Worm (Caenorhabditis elegans): Measurements from ENCODE around the gene pei-2.

pei-2 gene

ce11 chrV:1008503-1008902, 14.8 kb downstream of the pei-2 start, which contains the start of gene ergo-1:
Gene ergo-1, plus strand, starts transcription at chrV:1008803.
- TF ChIP-seq dmd-4 (tag; optimal IDR thresholded peaks at IDR 0.05) (no peak), lin-11 (tag; optimal IDR thresholded peaks at IDR 0.05) (no peak), aly-2 (tag; optimal IDR thresholded peaks at IDR 0.05) (no peak), ama-1 (optimal IDR thresholded peaks at IDR 0.05) (no peak)

ce11 chrV:1005877-1006276, 17.4 kb downstream of the pei-2 start:
- TF ChIP-seq crh-2 (tag; optimal IDR thresholded peaks at IDR 0.05) (no peak), mab-5 (tag; optimal IDR thresholded peaks at IDR 0.05) (no peak), fos-1 (tag; optimal IDR thresholded peaks at IDR 0.05) (peak; percentile 27), unc-55 (GFP tag; optimal IDR thresholded peaks at IDR 0.05) (no peak)

DNA sequence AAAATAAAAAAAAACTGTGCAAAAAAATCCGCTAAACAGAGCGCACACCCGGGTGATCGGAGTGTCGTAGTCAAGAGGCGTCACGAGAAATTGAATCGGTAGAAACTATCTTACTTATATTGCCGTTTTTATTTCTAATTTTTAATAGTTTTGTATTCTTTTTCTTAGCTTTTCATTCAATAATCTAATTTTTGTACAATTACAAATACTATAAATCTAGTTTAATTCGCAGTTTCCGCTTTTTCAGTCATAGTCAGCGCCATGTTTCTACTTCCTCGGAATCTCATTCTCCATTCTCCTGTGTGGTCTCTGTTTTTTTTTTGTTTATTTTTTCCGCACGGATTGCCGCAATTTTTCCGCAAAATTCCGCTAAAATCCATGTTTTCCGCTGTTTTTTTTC, 19.4 kb downstream of the pei-2 start:
- peak; percentile 51 for TF ChIP-seq Y55F3AM.14 (GFP tag; optimal IDR thresholded peaks at IDR 0.05)
- peak; percentile 15 for TF ChIP-seq fos-1 (tag; optimal IDR thresholded peaks at IDR 0.05)
- peak; percentile 49 for TF ChIP-seq nhr-129 (tag; optimal IDR thresholded peaks at IDR 0.05)
- TF ChIP-seq nhr-21 (tag; optimal IDR thresholded peaks at IDR 0.05): peak; percentile 11
- peak; percentile 31 for TF ChIP-seq nhr-6 (tag; optimal IDR thresholded peaks at IDR 0.05)
- TF ChIP-seq nhr-12 (tag; optimal IDR thresholded peaks at IDR 0.05): no peak
- no peak for TF ChIP-seq nhr-237 (tag; optimal IDR thresholded peaks at IDR 0.05)
- TF ChIP-seq gmeb-1 (tag; optimal IDR thresholded peaks at IDR 0.05): peak; percentile 52
- peak; percentile 84 for TF ChIP-seq sma-3 (GFP tag; optimal IDR thresholded peaks at IDR 0.05)
- TF ChIP-seq F13H6.1 (tag; optimal IDR thresholded peaks at IDR 0.05): peak; percentile 75
- peak; percentile 53 for TF ChIP-seq crh-2 (tag; optimal IDR thresholded peaks at IDR 0.05)
- TF ChIP-seq unc-55 (GFP tag; optimal IDR thresholded peaks at IDR 0.05): peak; percentile 81
- no peak for TF ChIP-seq alr-1 (tag; optimal IDR thresholded peaks at IDR 0.05)
- TF ChIP-seq lsy-2 (tag; optimal IDR thresholded peaks at IDR 0.05): peak; percentile 37 to 77
- TF ChIP-seq C34F6.9 (tag; optimal IDR thresholded peaks at IDR 0.05): peak; percentile 82
- TF ChIP-seq elt-1 (tag; optimal IDR thresholded peaks at IDR 0.05): no peak
- peak; percentile 74 for TF ChIP-seq nhr-25 (tag; optimal IDR thresholded peaks at IDR 0.05)

- TF ChIP-seq nhr-129 (tag; optimal IDR thresholded peaks at IDR 0.05): no peak
- no peak for TF ChIP-seq elt-1 (tag; optimal IDR thresholded peaks at IDR 0.05)
- no peak for TF ChIP-seq nhr-237 (tag; optimal IDR thresholded peaks at IDR 0.05)
- TF ChIP-seq ceh-16 (tag; optimal IDR thresholded peaks at IDR 0.05): no peak
- TF ChIP-seq mbf-1 (tag; optimal IDR thresholded peaks at IDR 0.05): no peak
- TF ChIP-seq crh-2 (tag; optimal IDR thresholded peaks at IDR 0.05): no peak
- no peak for TF ChIP-seq sma-9 (GFP tag; optimal IDR thresholded peaks at IDR 0.05)
- TF ChIP-seq sma-9 (tag; optimal IDR thresholded peaks at IDR 0.05): no peak
- TF ChIP-seq aly-2 (tag; optimal IDR thresholded peaks at IDR 0.05): no peak
- TF ChIP-seq egl-27 (tag; optimal IDR thresholded peaks at IDR 0.05): no peak
- no peak for TF ChIP-seq gmeb-1 (tag; optimal IDR thresholded peaks at IDR 0.05)
- TF ChIP-seq nhr-10 (tag; optimal IDR thresholded peaks at IDR 0.05): no peak
- no peak for TF ChIP-seq C34F6.9 (tag; optimal IDR thresholded peaks at IDR 0.05)
- TF ChIP-seq sma-3 (GFP tag; optimal IDR thresholded peaks at IDR 0.05): no peak
Measured at ce11 chrV:1003400-1003799, 19.9 kb downstream of the pei-2 start, which contains the start of gene Y50D4C.5. Gene Y50D4C.5, minus strand, starts transcription at chrV:1003744.

DNA sequence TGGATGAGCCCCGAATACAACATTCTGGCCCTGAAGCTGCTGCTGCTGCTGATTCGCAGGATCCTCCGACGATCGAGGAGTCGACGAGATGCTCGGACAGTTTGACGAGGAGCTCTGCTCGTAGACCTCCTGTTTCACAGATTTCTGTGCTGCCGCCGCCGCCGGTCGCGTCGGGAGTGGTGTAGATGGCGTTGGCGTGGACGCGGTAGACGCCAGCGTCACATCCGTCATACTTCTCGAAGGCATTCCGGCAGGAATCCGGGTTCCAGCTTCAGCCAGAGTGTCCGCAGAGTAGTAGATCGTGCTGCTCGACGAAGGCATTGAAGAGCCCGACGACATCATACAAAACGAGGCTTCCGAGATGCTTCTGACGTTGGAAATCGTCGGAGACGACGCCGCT, 22.1 kb downstream of the pei-2 start:
- TF ChIP-seq sem-4 (tag; optimal IDR thresholded peaks at IDR 0.05): no peak
- no peak for TF ChIP-seq ceh-82 (tag; optimal IDR thresholded peaks at IDR 0.05)
- TF ChIP-seq mdl-1 (tag; optimal IDR thresholded peaks at IDR 0.05): no peak
- TF ChIP-seq gmeb-1 (tag; optimal IDR thresholded peaks at IDR 0.05): no peak
- TF ChIP-seq nhr-10 (tag; optimal IDR thresholded peaks at IDR 0.05): no peak
- no peak for TF ChIP-seq ztf-1 (GFP tag; conservative IDR thresholded peaks at IDR 0.05)

- no peak for TF ChIP-seq mdl-1 (tag; optimal IDR thresholded peaks at IDR 0.05)
- TF ChIP-seq unc-55 (GFP tag; optimal IDR thresholded peaks at IDR 0.05): no peak
- no peak for TF ChIP-seq sma-3 (GFP tag; optimal IDR thresholded peaks at IDR 0.05)
- no peak for TF ChIP-seq ama-1 (optimal IDR thresholded peaks at IDR 0.05)
- TF ChIP-seq egl-27 (tag; optimal IDR thresholded peaks at IDR 0.05): no peak
- no peak for TF ChIP-seq elt-1 (tag; optimal IDR thresholded peaks at IDR 0.05)
- TF ChIP-seq R02D3.7 (tag; optimal IDR thresholded peaks at IDR 0.05): no peak
- TF ChIP-seq aly-2 (tag; optimal IDR thresholded peaks at IDR 0.05): no peak
- TF ChIP-seq nhr-129 (tag; optimal IDR thresholded peaks at IDR 0.05): no peak
- no peak for TF ChIP-seq sem-4 (tag; optimal IDR thresholded peaks at IDR 0.05)
- TF ChIP-seq ztf-1 (GFP tag; conservative IDR thresholded peaks at IDR 0.05): no peak
- no peak for TF ChIP-seq ztf-11 (tag; optimal IDR thresholded peaks at IDR 0.05)
- TF ChIP-seq nhr-237 (tag; optimal IDR thresholded peaks at IDR 0.05): no peak
- no peak for TF ChIP-seq ZK546.5 (tag; optimal IDR thresholded peaks at IDR 0.05)
- TF ChIP-seq F13H6.1 (tag; optimal IDR thresholded peaks at IDR 0.05): no peak
- no peak for TF ChIP-seq mab-5 (tag; optimal IDR thresholded peaks at IDR 0.05)
- no peak for TF ChIP-seq ceh-16 (tag; optimal IDR thresholded peaks at IDR 0.05)
- TF ChIP-seq nhr-6 (tag; optimal IDR thresholded peaks at IDR 0.05): no peak
- no peak for TF ChIP-seq crh-2 (tag; optimal IDR thresholded peaks at IDR 0.05)
- no peak for TF ChIP-seq dmd-4 (tag; optimal IDR thresholded peaks at IDR 0.05)
Measured at ce11 chrV:995635-996034, 27.6 kb downstream of the pei-2 start.

All from whole organism, L2 larva.